Fruit fly (Drosophila melanogaster): Measurements from ENCODE around the gene GlcAT-I.

Gene GlcAT-I

DNA sequence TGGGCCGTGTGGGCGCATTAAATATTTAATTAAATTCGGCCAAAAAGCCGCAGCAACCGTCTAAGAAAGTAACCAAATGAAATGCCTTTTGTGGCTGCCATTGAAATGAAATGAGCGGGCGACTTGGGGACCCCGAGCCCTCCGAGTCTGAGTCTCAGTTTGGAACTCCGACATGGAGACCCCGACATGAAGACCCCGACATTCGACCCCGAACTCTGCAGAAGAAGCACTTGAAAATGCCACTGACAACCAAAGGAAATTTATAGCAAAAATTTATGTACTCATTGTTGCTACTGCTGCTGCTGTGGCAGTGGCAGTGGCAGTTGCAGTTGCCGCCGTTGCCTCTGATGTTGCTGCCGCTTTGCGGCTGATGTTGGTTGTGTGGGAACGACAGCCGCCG lies 42.4 kb downstream of the GlcAT-I start:
- TF ChIP-seq N (GFP tag; optimal IDR thresholded peaks at IDR 0.05), result no peak
- no peak for TF ChIP-seq psq (GFP tag; optimal IDR thresholded peaks at IDR 0.05)
- TF ChIP-seq Hnf4 (GFP tag; optimal IDR thresholded peaks at IDR 0.05), result no peak
- no peak for TF ChIP-seq dsf (GFP tag; optimal IDR thresholded peaks at IDR 0.05; ENCODE audit: borderline replicate concordance)
- TF ChIP-seq fru (GFP tag; optimal IDR thresholded peaks at IDR 0.05), result no peak
- TF ChIP-seq pan (optimal IDR thresholded peaks at IDR 0.05), result no peak
- no peak for TF ChIP-seq dl (GFP tag; optimal IDR thresholded peaks at IDR 0.05; ENCODE audit: insufficient read depth in 1 of 2, partially characterized antibody in 2 of 2)
- TF ChIP-seq Hr83 (GFP tag; optimal IDR thresholded peaks at IDR 0.05; ENCODE audit: poor library complexity, severe bottlenecking), result no peak
- TF ChIP-seq Abd-B (GFP tag; optimal IDR thresholded peaks at IDR 0.05), result no peak
- TF ChIP-seq tai (GFP tag; optimal IDR thresholded peaks at IDR 0.05), result no peak
- no peak for TF ChIP-seq OdsH (GFP tag; optimal IDR thresholded peaks at IDR 0.05)
- no peak for TF ChIP-seq usp (GFP tag; optimal IDR thresholded peaks at IDR 0.05)
- no peak for TF ChIP-seq sage (GFP tag; optimal IDR thresholded peaks at IDR 0.05)
- no peak for TF ChIP-seq GATAd (GFP tag; optimal IDR thresholded peaks at IDR 0.05)
- no peak for TF ChIP-seq CG32264 (GFP tag; optimal IDR thresholded peaks at IDR 0.05)
- TF ChIP-seq foxo (GFP tag; optimal IDR thresholded peaks at IDR 0.05), result no peak
- no peak for TF ChIP-seq Sp1 (GFP tag; optimal IDR thresholded peaks at IDR 0.05)

DNA sequence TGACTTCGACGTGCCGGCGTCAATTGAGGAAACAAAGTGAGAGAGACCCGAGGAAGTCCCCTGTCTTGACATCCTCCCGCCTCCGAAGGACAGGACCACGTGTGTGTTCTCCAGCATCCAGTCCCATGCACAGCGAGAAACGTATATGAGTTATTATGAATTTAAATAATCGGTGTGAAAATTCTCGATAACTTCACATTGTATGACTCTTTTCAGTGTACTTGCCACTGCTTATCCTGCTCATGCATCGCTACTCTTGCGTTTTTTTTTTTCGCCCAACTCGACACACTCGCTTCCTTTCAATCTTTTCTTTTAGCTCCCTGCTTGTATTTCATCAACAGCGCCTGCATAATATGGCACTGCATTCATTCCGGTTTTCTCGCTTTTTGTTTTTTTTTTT lies 44.8 kb downstream of the GlcAT-I start:
- TF ChIP-seq Rel (GFP tag; optimal IDR thresholded peaks at IDR 0.05) (no peak), Rel (tag; optimal IDR thresholded peaks at IDR 0.05) (no peak), sv (GFP tag; optimal IDR thresholded peaks at IDR 0.05) (no peak), pan (optimal IDR thresholded peaks at IDR 0.05) (no peak), Mio (GFP tag; optimal IDR thresholded peaks at IDR 0.05) (no peak), Jra (GFP tag; optimal IDR thresholded peaks at IDR 0.05) (no peak), Hnf4 (GFP tag; optimal IDR thresholded peaks at IDR 0.05) (peak; percentile 22), CrebA (GFP tag; optimal IDR thresholded peaks at IDR 0.05; ENCODE audit: borderline replicate concordance) (no peak), Myc (optimal IDR thresholded peaks at IDR 0.05) (no peak), HLH106 (tag; optimal IDR thresholded peaks at IDR 0.05) (peak; percentile 24), sage (GFP tag; optimal IDR thresholded peaks at IDR 0.05) (no peak), Hr78 (GFP tag; optimal IDR thresholded peaks at IDR 0.05) (no peak), Dif (GFP tag; optimal IDR thresholded peaks at IDR 0.05; ENCODE audit: partially characterized antibody) (no peak), GATAd (GFP tag; optimal IDR thresholded peaks at IDR 0.05) (no peak), dsf (GFP tag; optimal IDR thresholded peaks at IDR 0.05; ENCODE audit: borderline replicate concordance) (no peak), Dfd (GFP tag; optimal IDR thresholded peaks at IDR 0.05) (no peak), lola (GFP tag; optimal IDR thresholded peaks at IDR 0.05) (no peak), CG9705 (GFP tag; optimal IDR thresholded peaks at IDR 0.05) (no peak), h (GFP tag; optimal IDR thresholded peaks at IDR 0.05) (peak; percentile 55), woc (GFP tag; optimal IDR thresholded peaks at IDR 0.05) (peak; percentile 56), brk (GFP tag; optimal IDR thresholded peaks at IDR 0.05) (no peak), Hr83 (GFP tag; optimal IDR thresholded peaks at IDR 0.05; ENCODE audit: poor library complexity, severe bottlenecking) (no peak), ey (GFP tag; optimal IDR thresholded peaks at IDR 0.05) (peak; percentile 18), usp (GFP tag; optimal IDR thresholded peaks at IDR 0.05) (no peak), dl (GFP tag; optimal IDR thresholded peaks at IDR 0.05; ENCODE audit: insufficient read depth in 1 of 2, partially characterized antibody in 2 of 2) (no peak), fru (GFP tag; optimal IDR thresholded peaks at IDR 0.05) (peak; percentile 61), psq (GFP tag; optimal IDR thresholded peaks at IDR 0.05) (peak; percentile 31), OdsH (GFP tag; optimal IDR thresholded peaks at IDR 0.05) (peak; percentile 40), jim (GFP tag; optimal IDR thresholded peaks at IDR 0.05) (no peak), rgr (GFP tag; optimal IDR thresholded peaks at IDR 0.05) (peak; percentile 36), Vsx2 (GFP tag; optimal IDR thresholded peaks at IDR 0.05; ENCODE audit: partially characterized antibody) (no peak), CG32264 (GFP tag; optimal IDR thresholded peaks at IDR 0.05) (no peak), Abd-B (GFP tag; optimal IDR thresholded peaks at IDR 0.05) (no peak), foxo (GFP tag; optimal IDR thresholded peaks at IDR 0.05) (peak in 1 of 2 experiments; percentile 66), Sp1 (GFP tag; optimal IDR thresholded peaks at IDR 0.05) (no peak), N (GFP tag; optimal IDR thresholded peaks at IDR 0.05) (no peak), br (GFP tag; optimal IDR thresholded peaks at IDR 0.05) (peak; percentile 10), tai (GFP tag; optimal IDR thresholded peaks at IDR 0.05) (no peak), dmrt93B (GFP tag; optimal IDR thresholded peaks at IDR 0.05) (no peak)

All from whole organism, wandering third instar larva.